Worm (Caenorhabditis elegans) whole organism, L2 larva: ENCODE measurements around the gene cyp-25A4.

Source experiments
- C34F6.9 ChIP-seq: fragments of 150-350 bp; optimal IDR thresholded peaks from 2 replicates; lab custom pipeline; 2014; ENCODE audit warnings: missing biosample characterization, missing genetic modification characterization
- F13H6.1 ChIP-seq: sonication (generic microtip); optimal IDR thresholded peaks from 2 replicates; lab custom pipeline; 2016; ENCODE audit warnings: missing genetic modification characterization, missing compliant biosample characterization
- R02D3.7 ChIP-seq: fragments of 150-350 bp; optimal IDR thresholded peaks from 2 replicates; lab custom pipeline; 2014; ENCODE audit warnings: missing biosample characterization, missing genetic modification characterization
- Y55F3AM.14 ChIP-seq: fragments of 200-800 bp; sonication (Bioruptor generic); optimal IDR thresholded peaks from 2 replicates; lab custom pipeline; 2018; ENCODE audit warnings: mild to moderate bottlenecking, missing genetic modification characterization, missing compliant biosample characterization
- ZK546.5 ChIP-seq: sonication (generic microtip); optimal IDR thresholded peaks from 2 replicates; lab custom pipeline; 2017; ENCODE audit warnings: missing biosample characterization, missing genetic modification characterization
- alr-1 ChIP-seq: fragments of 150-350 bp; optimal IDR thresholded peaks from 2 replicates; lab custom pipeline; 2014; ENCODE audit warnings: missing biosample characterization, missing genetic modification characterization
- aly-2 ChIP-seq: fragments of 150-350 bp; optimal IDR thresholded peaks from 2 replicates; lab custom pipeline; 2014; ENCODE audit warnings: missing biosample characterization, missing genetic modification characterization
- ama-1 ChIP-seq: fragments of 150-350 bp; optimal IDR thresholded peaks from 2 replicates; lab custom pipeline; 2018; ENCODE audit warnings: inconsistent platforms
- blmp-1 ChIP-seq: sonication (generic microtip); optimal IDR thresholded peaks from 2 replicates; lab custom pipeline; 2017; ENCODE audit warnings: missing genetic modification characterization, mild to moderate bottlenecking, missing compliant biosample characterization, antibody characterized with exemption, moderate library complexity; ENCODE audit not compliant: insufficient read depth
- ceh-16 ChIP-seq: fragments of 150-350 bp; optimal IDR thresholded peaks from 2 replicates; lab custom pipeline; 2014; ENCODE audit warnings: missing biosample characterization, missing genetic modification characterization
- ceh-82 ChIP-seq: fragments of 150-350 bp; optimal IDR thresholded peaks from 2 replicates; lab custom pipeline; 2014; ENCODE audit warnings: missing biosample characterization, missing genetic modification characterization
- crh-2 ChIP-seq: sonication (generic microtip); optimal IDR thresholded peaks from 2 replicates; lab custom pipeline; 2017; ENCODE audit warnings: missing biosample characterization, missing genetic modification characterization
- dmd-4 ChIP-seq: sonication (generic microtip); optimal IDR thresholded peaks from 2 replicates; lab custom pipeline; 2017; ENCODE audit warnings: missing biosample characterization, missing genetic modification characterization
- egl-27 ChIP-seq: sonication (generic microtip); optimal IDR thresholded peaks from 3 replicates; lab custom pipeline; 2017; ENCODE audit warnings: missing biosample characterization, missing genetic modification reagents, missing genetic modification characterization
- elt-1 ChIP-seq: fragments of 150-350 bp; optimal IDR thresholded peaks from 2 replicates; lab custom pipeline; 2014; ENCODE audit warnings: missing biosample characterization, missing genetic modification characterization
- elt-3 ChIP-seq: sonication (generic microtip); optimal IDR thresholded peaks from 2 replicates; lab custom pipeline; 2017; ENCODE audit warnings: missing biosample characterization, missing genetic modification characterization
- fos-1 ChIP-seq: fragments of 150-350 bp; optimal IDR thresholded peaks from 2 replicates; lab custom pipeline; 2014; ENCODE audit warnings: missing biosample characterization, missing genetic modification characterization
- gmeb-1 ChIP-seq: fragments of 150-350 bp; optimal IDR thresholded peaks from 2 replicates; lab custom pipeline; 2014; ENCODE audit warnings: missing biosample characterization, missing genetic modification characterization
- lin-11 ChIP-seq: fragments of 150-350 bp; sonication (generic microtip); optimal IDR thresholded peaks from 2 replicates; lab custom pipeline; 2014; ENCODE audit warnings: missing biosample characterization, missing genetic modification characterization, inconsistent platforms, mixed read lengths
- lin-13 ChIP-seq: fragments of 150-350 bp; optimal IDR thresholded peaks from 2 replicates; lab custom pipeline; 2014; ENCODE audit warnings: missing biosample characterization, missing genetic modification reagents, missing genetic modification characterization
- lin-39 ChIP-seq: fragments of 150-350 bp; optimal IDR thresholded peaks from 2 replicates; lab custom pipeline; 2014; ENCODE audit warnings: missing biosample characterization, missing genetic modification reagents, missing genetic modification characterization
- lsy-2 ChIP-seq, 2 experiments: fragments of 150-350 bp in 1 of 2; sonication (generic microtip) in 1 of 2; optimal IDR thresholded peaks; 2 replicates each; lab custom pipeline; 2014 to 2017; ENCODE audit warnings: missing biosample characterization in 2 of 2, missing genetic modification characterization in 2 of 2
- mab-5 ChIP-seq: fragments of 150-350 bp; optimal IDR thresholded peaks from 2 replicates; lab custom pipeline; 2014; ENCODE audit warnings: missing biosample characterization, missing genetic modification characterization
- mbf-1 ChIP-seq: sonication (generic microtip); optimal IDR thresholded peaks from 2 replicates; lab custom pipeline; 2017; ENCODE audit warnings: missing biosample characterization, missing genetic modification characterization
- mdl-1 ChIP-seq, 2 experiments: fragments of 150-350 bp in 1 of 2; sonication (generic microtip) in 1 of 2; optimal IDR thresholded peaks; 2 replicates each; lab custom pipeline; 2017; ENCODE audit warnings: missing biosample characterization in 2 of 2, missing genetic modification characterization in 2 of 2
- nhr-10 ChIP-seq: sonication (generic microtip); optimal IDR thresholded peaks from 2 replicates; lab custom pipeline; 2017; ENCODE audit warnings: missing biosample characterization, missing genetic modification characterization
- nhr-11 ChIP-seq: fragments of 150-350 bp; optimal IDR thresholded peaks from 2 replicates; lab custom pipeline; 2014; ENCODE audit warnings: missing biosample characterization, missing genetic modification characterization
- nhr-12 ChIP-seq: fragments of 150-350 bp; optimal IDR thresholded peaks from 2 replicates; lab custom pipeline; 2014; ENCODE audit warnings: missing biosample characterization, missing genetic modification characterization
- nhr-129 ChIP-seq: fragments of 150-350 bp; optimal IDR thresholded peaks from 2 replicates; lab custom pipeline; 2014; ENCODE audit warnings: missing biosample characterization, missing genetic modification characterization
- nhr-21 ChIP-seq: fragments of 150-350 bp; optimal IDR thresholded peaks from 2 replicates; lab custom pipeline; 2014; ENCODE audit warnings: missing biosample characterization, missing genetic modification characterization
- nhr-23 ChIP-seq: fragments of 150-350 bp; optimal IDR thresholded peaks from 2 replicates; lab custom pipeline; 2014; ENCODE audit warnings: missing biosample characterization, missing genetic modification reagents, missing genetic modification characterization
- nhr-237 ChIP-seq: fragments of 150-350 bp; optimal IDR thresholded peaks from 2 replicates; lab custom pipeline; 2014; ENCODE audit warnings: missing biosample characterization, missing genetic modification characterization
- nhr-25 ChIP-seq: fragments of 150-350 bp; sonication (generic microtip); optimal IDR thresholded peaks from 3 replicates; lab custom pipeline; 2014; ENCODE audit warnings: missing biosample characterization, missing genetic modification characterization
- nhr-6 ChIP-seq: fragments of 150-350 bp; optimal IDR thresholded peaks from 2 replicates; lab custom pipeline; 2014; ENCODE audit warnings: missing biosample characterization, missing genetic modification characterization
- nhr-77 ChIP-seq: fragments of 150-350 bp; optimal IDR thresholded peaks from 2 replicates; lab custom pipeline; 2014; ENCODE audit warnings: missing biosample characterization, missing genetic modification characterization
- peb-1 ChIP-seq: fragments of 150-350 bp; optimal IDR thresholded peaks from 2 replicates; lab custom pipeline; 2014; ENCODE audit warnings: missing biosample characterization, missing genetic modification characterization
- sem-4 ChIP-seq: fragments of 150-350 bp; optimal IDR thresholded peaks from 2 replicates; lab custom pipeline; 2014; ENCODE audit warnings: missing biosample characterization, missing genetic modification reagents, missing genetic modification characterization
- skn-1 ChIP-seq: sonication (generic microtip); optimal IDR thresholded peaks from 2 replicates; lab custom pipeline; 2017; ENCODE audit warnings: missing biosample characterization, missing genetic modification characterization
- sma-3 ChIP-seq: sonication (generic microtip); optimal IDR thresholded peaks from 2 replicates; lab custom pipeline; 2016; ENCODE audit warnings: missing genetic modification reagents, missing genetic modification characterization, missing compliant biosample characterization
- sma-9 ChIP-seq, 2 experiments: fragments of 150-350 bp in 1 of 2; sonication (generic microtip) in 1 of 2; optimal IDR thresholded peaks; 2 replicates each; lab custom pipeline; 2014 to 2016; ENCODE audit warnings: missing genetic modification characterization in 2 of 2, mild to moderate bottlenecking in 1 of 2, missing biosample characterization in 1 of 2, missing compliant biosample characterization in 1 of 2, missing genetic modification reagents in 1 of 2, moderate library complexity in 1 of 2
- snpc-4 ChIP-seq: fragments of 150-350 bp; optimal IDR thresholded peaks from 2 replicates; lab custom pipeline; 2014; ENCODE audit warnings: missing biosample characterization, missing genetic modification characterization
- unc-39 ChIP-seq: fragments of 150-350 bp; optimal IDR thresholded peaks from 2 replicates; lab custom pipeline; 2014; ENCODE audit warnings: missing biosample characterization, missing genetic modification characterization
- unc-55 ChIP-seq: fragments of 150-350 bp; sonication (generic microtip); optimal IDR thresholded peaks from 3 replicates; lab custom pipeline; 2014; ENCODE audit warnings: missing biosample characterization, missing genetic modification reagents, missing genetic modification characterization
- unc-62 ChIP-seq: fragments of 150-350 bp; optimal IDR thresholded peaks from 2 replicates; lab custom pipeline; 2014; ENCODE audit warnings: missing biosample characterization, missing genetic modification reagents, missing genetic modification characterization
- zag-1 ChIP-seq: fragments of 150-350 bp; optimal IDR thresholded peaks from 2 replicates; lab custom pipeline; 2014; ENCODE audit warnings: missing biosample characterization, missing genetic modification characterization
- ztf-1 ChIP-seq: fragments of 200-800 bp; sonication (Bioruptor generic); conservative IDR thresholded peaks from 2 replicates; pipeline ENCODE4 v1.3.6; 2022; ENCODE audit warnings: missing genetic modification characterization, missing compliant biosample characterization
- ztf-11 ChIP-seq: sonication (generic microtip); optimal IDR thresholded peaks from 2 replicates; lab custom pipeline; 2017; ENCODE audit warnings: missing biosample characterization, missing genetic modification characterization
- ztf-4 ChIP-seq: fragments of 150-350 bp; optimal IDR thresholded peaks from 2 replicates; lab custom pipeline; 2014; ENCODE audit warnings: missing biosample characterization, missing genetic modification characterization

cyp-25A4 gene

DNA sequence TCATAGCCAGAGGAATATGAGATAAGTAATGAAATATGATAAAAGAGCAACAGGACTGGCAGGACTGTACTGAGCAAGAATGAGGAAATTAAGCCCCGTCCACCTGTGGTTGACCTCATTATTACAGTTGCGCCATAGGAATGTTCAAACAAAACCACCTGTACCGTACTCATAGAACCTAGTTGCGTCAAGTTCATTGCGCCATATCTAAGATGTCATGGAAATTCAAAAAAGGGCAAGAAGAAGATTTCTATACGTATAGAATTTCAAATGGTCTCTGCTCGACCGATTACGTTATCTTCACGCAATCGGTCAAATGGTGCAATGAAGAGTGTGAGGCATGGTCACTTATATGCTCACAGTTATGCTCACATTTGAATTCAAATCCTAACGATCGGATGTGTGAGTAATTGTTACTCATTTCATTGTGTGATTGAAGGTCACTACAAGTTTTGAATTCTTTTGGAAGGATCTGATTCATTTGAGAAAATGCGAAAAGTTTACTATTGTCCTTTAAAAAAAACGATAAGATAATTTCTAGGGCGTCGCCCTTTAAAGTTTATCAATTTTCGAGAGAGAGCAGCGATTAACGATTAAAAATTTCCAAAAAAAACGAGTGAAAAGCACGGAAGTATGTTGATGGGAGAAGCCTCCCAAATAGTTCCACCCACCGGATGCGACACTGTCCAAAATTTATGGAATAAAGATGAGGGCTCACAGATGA is 20.0 kb upstream of the cyp-25A4 start:
- peak; percentile 55 for TF ChIP-seq fos-1
- peak; percentile 28 for TF ChIP-seq nhr-25 (tag; lab: Kevin White, UChicago)
- no peak for TF ChIP-seq lin-39 (tag; lab: Kevin White, UChicago)

DNA sequence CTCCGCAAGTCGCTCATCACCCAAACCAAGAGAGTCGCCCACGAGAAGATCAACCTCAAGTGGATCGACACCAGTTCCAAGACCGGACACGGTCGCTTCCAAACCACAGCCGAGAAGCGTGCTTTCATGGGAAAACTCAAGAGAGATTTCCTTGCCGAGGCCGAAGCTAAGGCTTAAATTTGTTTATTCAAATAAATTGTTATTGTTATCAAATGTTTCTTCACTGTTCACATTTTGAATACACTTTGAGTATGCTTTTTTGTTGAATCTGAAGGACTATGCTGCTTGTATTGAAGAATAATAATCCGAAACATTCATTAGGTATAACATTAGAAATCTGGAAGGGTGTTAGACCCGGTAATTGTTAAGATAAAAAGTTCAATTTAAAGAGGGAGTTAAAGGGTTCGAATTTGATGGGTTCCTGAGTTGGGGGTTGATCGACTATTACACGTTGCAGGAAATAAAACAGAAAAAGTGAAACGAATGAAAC is 17.5 kb upstream of the cyp-25A4 start:
- TF ChIP-seq lin-39 (tag; lab: Kevin White, UChicago) (no peak), nhr-10 (no peak), crh-2 (tag; lab: Kevin White, UChicago) (peak; percentile 12), skn-1 (no peak), F13H6.1 (tag; lab: Kevin White, UChicago) (no peak), ceh-82 (no peak), nhr-129 (tag; lab: Kevin White, UChicago) (no peak), elt-1 (tag; lab: Kevin White, UChicago) (no peak), ztf-1 (GFP tag; lab: Robert Waterston, UW) (no peak), ztf-11 (tag; lab: Kevin White, UChicago) (no peak), nhr-23 (tag; lab: Kevin White, UChicago) (no peak), nhr-77 (no peak), fos-1 (peak; percentile 36), sem-4 (tag; lab: Kevin White, UChicago) (no peak), blmp-1 (tag; lab: Kevin White, UChicago) (no peak), ZK546.5 (no peak), aly-2 (tag; lab: Kevin White, UChicago) (no peak), unc-62 (GFP tag; lab: Kevin White, UChicago) (no peak), dmd-4 (tag; lab: Kevin White, UChicago) (no peak), gmeb-1 (tag; lab: Kevin White, UChicago) (peak; percentile 33), sma-9 (GFP tag; optimal IDR thresholded peaks at IDR 0.05; lab: Kevin White, UChicago) (no peak), sma-9 (tag; optimal IDR thresholded peaks at IDR 0.05; lab: Kevin White, UChicago) (no peak), alr-1 (tag; lab: Kevin White, UChicago) (no peak), nhr-21 (tag; lab: Kevin White, UChicago) (peak; percentile 68), peb-1 (tag; lab: Kevin White, UChicago) (no peak), ama-1 (lab: Kevin White, UChicago) (peak; percentile 19), nhr-6 (tag; lab: Kevin White, UChicago) (no peak), nhr-12 (tag; lab: Kevin White, UChicago) (no peak), mbf-1 (tag; lab: Kevin White, UChicago) (no peak), snpc-4 (no peak), sma-3 (peak; percentile 17), mdl-1 (tag; optimal IDR thresholded peaks at IDR 0.05; lab: Kevin White, UChicago) (no peak), Y55F3AM.14 (GFP tag; lab: Kevin White, UChicago) (peak; percentile 37), mab-5 (tag; lab: Kevin White, UChicago) (no peak), ceh-16 (no peak), unc-55 (GFP tag; lab: Kevin White, UChicago) (no peak), nhr-237 (tag; lab: Kevin White, UChicago) (no peak), lin-13 (no peak), egl-27 (no peak), nhr-11 (tag; lab: Kevin White, UChicago) (no peak), C34F6.9 (tag; lab: Kevin White, UChicago) (no peak), R02D3.7 (tag; lab: Kevin White, UChicago) (no peak), unc-39 (tag; lab: Kevin White, UChicago) (no peak), elt-3 (no peak), lin-11 (tag; lab: Kevin White, UChicago) (no peak), ztf-4 (tag; lab: Kevin White, UChicago) (peak; percentile 25), lsy-2 (tag; optimal IDR thresholded peaks at IDR 0.05; lab: Kevin White, UChicago) (no peak), zag-1 (tag; lab: Kevin White, UChicago) (no peak), nhr-25 (tag; lab: Kevin White, UChicago) (peak; percentile 48)
